Worm (Caenorhabditis elegans): ENCODE data around the gene F53F8.7.

- no peak for TF ChIP-seq flh-1 (GFP tag; optimal IDR thresholded peaks at IDR 0.05)
- TF ChIP-seq zip-8 (tag; optimal IDR thresholded peaks at IDR 0.05), result no peak
- no peak for TF ChIP-seq cnd-1 (tag; optimal IDR thresholded peaks at IDR 0.05)
- TF ChIP-seq pha-4 (tag; optimal IDR thresholded peaks at IDR 0.05), result no peak
Observed at ce11 chrV:20722447-20722846, 24.3 kb upstream of the F53F8.7 start.

All from whole organism, mixed stage, embryonic.